Worm (Caenorhabditis elegans): ENCODE data around the gene nspb-2.

nspb-2 gene

DNA sequence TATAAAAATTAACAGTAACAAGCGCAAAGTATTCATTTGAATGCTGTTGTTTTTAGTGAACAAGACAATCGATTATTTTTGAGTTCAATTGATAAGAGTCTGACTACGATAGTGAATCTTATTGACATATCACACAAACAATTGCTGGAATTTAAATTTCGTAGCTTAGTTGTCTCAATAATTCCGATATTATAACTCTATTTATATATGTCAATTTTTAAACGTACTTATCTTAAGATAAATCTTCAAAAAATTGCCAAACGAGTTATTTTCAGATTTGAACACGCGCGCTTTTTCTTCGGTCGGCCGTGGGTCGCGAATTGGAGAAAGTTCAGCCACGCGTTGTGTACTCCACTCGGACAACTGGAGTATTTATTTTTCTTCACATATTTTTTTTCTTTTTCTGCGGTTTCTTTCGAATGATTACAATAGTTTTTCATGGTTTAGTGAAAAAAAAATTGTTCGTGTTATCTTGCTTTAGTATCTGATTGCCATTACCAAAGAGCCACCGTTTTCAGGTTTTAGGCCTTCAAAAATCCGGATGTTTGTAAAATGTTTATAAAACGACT lies 40.3 kb downstream of the nspb-2 start, which contains the start of the genes cest-5.1 and C01B10.9 (continued):
- TF ChIP-seq ztf-4 (tag; optimal IDR thresholded peaks at IDR 0.05) (no peak), mab-9 (GFP tag; IDR thresholded peaks at IDR 0.05) (peak; percentile 67; the same call in 1 of the 2 replicates), F16B12.6 (tag; optimal IDR thresholded peaks at IDR 0.05) (no peak), unc-98 (GFP tag; IDR thresholded peaks at IDR 0.05) (peak; percentile 83), sox-4 (tag; optimal IDR thresholded peaks at IDR 0.05) (peak; percentile 86), lin-14 (GFP tag; optimal IDR thresholded peaks at IDR 0.05) (no peak), zip-4 (GFP tag; optimal IDR thresholded peaks at IDR 0.05) (peak; percentile 48), pag-3 (tag; optimal IDR thresholded peaks at IDR 0.05; ENCODE audit: borderline replicate concordance, insufficient read depth) (peak; percentile 12), irx-1 (tag; optimal IDR thresholded peaks at IDR 0.05) (peak; percentile 94), C34B4.2 (tag; optimal IDR thresholded peaks at IDR 0.05) (no peak), unc-86 (tag; optimal IDR thresholded peaks at IDR 0.05) (peak; percentile 78), snu-23 (GFP tag; optimal IDR thresholded peaks at IDR 0.05) (peak; percentile 85), egl-13 (tag; optimal IDR thresholded peaks at IDR 0.05) (peak; percentile 83), lin-13 (GFP tag; optimal IDR thresholded peaks at IDR 0.05) (peak; percentile 42), dpl-1 (GFP tag; optimal IDR thresholded peaks at IDR 0.05) (peak; percentile 90 to 95 (median 94)), ztf-11 (tag; optimal IDR thresholded peaks at IDR 0.05) (peak in 1 of 2 experiments; percentile 90), mdl-1 (tag; optimal IDR thresholded peaks at IDR 0.05) (peak in 1 of 2 experiments; percentile 28), nhr-71 (tag; optimal IDR thresholded peaks at IDR 0.05) (peak; percentile 92), tbx-2 (tag; optimal IDR thresholded peaks at IDR 0.05) (peak; percentile 90), hlh-17 (GFP tag; optimal IDR thresholded peaks at IDR 0.05; ENCODE audit: borderline replicate concordance) (no peak), elt-2 (tag; optimal IDR thresholded peaks at IDR 0.05) (peak; percentile 67), tlp-1 (tag; optimal IDR thresholded peaks at IDR 0.05) (no peak), nhr-90 (tag; optimal IDR thresholded peaks at IDR 0.05; ENCODE audit: poor library complexity) (peak; percentile 91), unc-130 (tag; optimal IDR thresholded peaks at IDR 0.05) (peak; percentile 58), grh-1 (GFP tag; IDR thresholded peaks at IDR 0.05) (peak; percentile 57; the same call in 1 of the 2 replicates), nhr-85 (tag) (peak; percentile 92), isw-1 (GFP tag; IDR thresholded peaks at IDR 0.05) (peak; percentile 81), lin-35 (GFP tag; optimal IDR thresholded peaks at IDR 0.05) (peak; percentile 96)

DNA sequence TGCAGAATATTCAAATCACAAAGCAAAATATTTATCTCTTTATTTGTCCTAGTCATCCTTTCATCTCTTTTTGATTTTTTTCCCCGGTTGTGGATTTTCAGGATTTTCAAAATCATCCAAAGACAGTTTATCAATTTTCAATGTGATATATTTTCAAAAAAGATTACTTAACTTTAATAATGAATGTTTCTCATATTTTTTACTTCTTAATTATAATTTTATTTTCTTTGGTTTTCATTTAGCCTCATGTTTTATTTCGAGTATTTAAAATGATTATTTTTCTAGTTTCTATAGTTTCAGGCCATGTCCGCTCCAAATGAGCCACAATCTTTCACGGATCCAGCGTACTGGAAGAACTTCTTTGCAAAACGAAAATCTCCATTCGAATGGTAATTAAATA lies 43.3 kb downstream of the nspb-2 start, which contains the start of gene metl-13:
TSS of gene metl-13 (plus strand) at position 301 of the 400 bp plus-strand sequence.
- no peak for TF ChIP-seq ceh-63 (GFP tag; optimal IDR thresholded peaks at IDR 0.05)
- TF ChIP-seq mep-1 (tag; optimal IDR thresholded peaks at IDR 0.05), result no peak
- TF ChIP-seq dpl-1 (GFP tag; optimal IDR thresholded peaks at IDR 0.05), result no peak
- no peak for TF ChIP-seq snpc-4 (tag; optimal IDR thresholded peaks at IDR 0.05)
- TF ChIP-seq lin-39 (tag; optimal IDR thresholded peaks at IDR 0.05), result no peak
- TF ChIP-seq Y116A8C.19 (tag; optimal IDR thresholded peaks at IDR 0.05; ENCODE audit: borderline replicate concordance), result no peak
- no peak for TF ChIP-seq skn-1 (tag; optimal IDR thresholded peaks at IDR 0.05)
- TF ChIP-seq nhr-19 (GFP tag; conservative IDR thresholded peaks at IDR 0.05), result no peak
- TF ChIP-seq C16A3.4 (tag; optimal IDR thresholded peaks at IDR 0.05), result no peak
- TF ChIP-seq sox-4 (tag; optimal IDR thresholded peaks at IDR 0.05), result no peak
- no peak for TF ChIP-seq tlp-1 (tag; optimal IDR thresholded peaks at IDR 0.05)
- no peak for TF ChIP-seq mab-9 (GFP tag; IDR thresholded peaks at IDR 0.05)
- no peak for TF ChIP-seq lsy-2 (tag; optimal IDR thresholded peaks at IDR 0.05)
- no peak for TF ChIP-seq zip-4 (GFP tag; optimal IDR thresholded peaks at IDR 0.05)
- no peak for TF ChIP-seq C04F5.9 (tag; optimal IDR thresholded peaks at IDR 0.05)
- TF ChIP-seq nhr-20 (tag; optimal IDR thresholded peaks at IDR 0.05), result no peak
- TF ChIP-seq aly-2 (tag; optimal IDR thresholded peaks at IDR 0.05), result no peak
- no peak for TF ChIP-seq unc-86 (tag; optimal IDR thresholded peaks at IDR 0.05)
- TF ChIP-seq ets-5 (GFP tag; IDR thresholded peaks at IDR 0.05), result no peak
